Worm (Caenorhabditis elegans): ENCODE results near the gene kin-36.

DNA sequence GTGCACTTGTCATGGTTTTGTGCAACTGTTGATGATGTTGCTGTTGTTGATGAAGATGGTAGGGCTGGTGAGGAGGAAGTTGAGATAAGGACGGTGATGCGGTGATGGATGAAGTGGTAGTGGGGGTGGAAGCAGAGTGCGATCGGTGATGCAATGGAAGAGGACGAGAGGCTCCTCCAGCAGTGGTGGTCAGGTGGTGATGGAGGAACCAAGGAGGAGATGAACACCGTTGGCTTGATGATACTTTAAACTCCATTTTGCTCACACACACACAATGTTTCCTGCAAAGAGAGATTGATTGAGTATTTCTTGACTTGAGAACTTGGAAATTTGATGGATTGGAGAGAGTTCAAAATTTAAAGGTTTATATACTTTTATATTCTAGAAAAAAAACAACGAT lies 41.0 kb upstream of the kin-36 start, which contains the start of gene F19C7.8:
- no peak for TF ChIP-seq nhr-237 (tag; optimal IDR thresholded peaks at IDR 0.05)
- no peak for TF ChIP-seq hmg-1.1 (GFP tag; IDR thresholded peaks at IDR 0.05)
- TF ChIP-seq pha-4 (GFP tag; IDR thresholded peaks at IDR 0.05) = no peak
- TF ChIP-seq pha-4 (tag; optimal IDR thresholded peaks at IDR 0.05) = no peak
- no peak for TF ChIP-seq pqm-1 (tag; optimal IDR thresholded peaks at IDR 0.05)
- no peak for TF ChIP-seq mep-1 (tag; optimal IDR thresholded peaks at IDR 0.05)
- TF ChIP-seq ama-1 (optimal IDR thresholded peaks at IDR 0.05) = no peak
- no peak for TF ChIP-seq nhr-77 (tag; optimal IDR thresholded peaks at IDR 0.05)
- no peak for TF ChIP-seq ztf-11 (tag; optimal IDR thresholded peaks at IDR 0.05)
- no peak for TF ChIP-seq zfp-2 (tag; optimal IDR thresholded peaks at IDR 0.05)
- TF ChIP-seq lin-39 (tag; optimal IDR thresholded peaks at IDR 0.05) = no peak
- TF ChIP-seq nhr-42 (GFP tag; IDR thresholded peaks at IDR 0.05) = no peak
- no peak for TF ChIP-seq zag-1 (tag; optimal IDR thresholded peaks at IDR 0.05)
